Worm (Caenorhabditis elegans) whole organism, young adult: ENCODE data around the gene srh-98.
"Not testable (repeated sequence)": the region's sequence is repeated elsewhere in the genome, so short reads cannot be mapped to it uniquely, and the experiment has no call there.

Source experiments
- C17E4.6 ChIP-seq: fragments of 200-800 bp; sonication (Bioruptor generic); IDR thresholded peaks from 2 replicates; pipeline ENCODE4 v1.3.6; 2022; ENCODE audit warnings: missing genetic modification reagents, missing genetic modification characterization, missing compliant biosample characterization
- dox-1 ChIP-seq: fragments of 200-800 bp; sonication (Bioruptor generic); IDR thresholded peaks from 2 replicates; pipeline ENCODE4 v1.3.6; 2022; ENCODE audit warnings: missing genetic modification reagents, missing genetic modification characterization, missing compliant biosample characterization
- nfya-1 ChIP-seq: sonication (generic microtip); optimal IDR thresholded peaks from 2 replicates; lab custom pipeline; 2017; ENCODE audit warnings: antibody characterized with exemption, missing compliant biosample characterization, missing genetic modification characterization, borderline replicate concordance; ENCODE audit not compliant: insufficient read depth
- pha-4 ChIP-seq: fragments of 150-350 bp; sonication (generic microtip); optimal IDR thresholded peaks from 2 replicates; lab custom pipeline; 2014; ENCODE audit warnings: missing biosample characterization, missing genetic modification reagents, missing genetic modification characterization
- unc-62 ChIP-seq: fragments of 150-350 bp; optimal IDR thresholded peaks from 2 replicates; lab custom pipeline; 2014; ENCODE audit warnings: missing biosample characterization, missing genetic modification reagents, missing genetic modification characterization

ce11 chrV:16273364-16273763 lies 37.8 kb upstream of the srh-98 start:
- TF ChIP-seq pha-4 (tag; lab: Kevin White, UChicago); C17E4.6 (GFP tag; lab: Robert Waterston, UW); nfya-1 (tag; lab: Kevin White, UChicago); unc-62; dox-1 (GFP tag; lab: Robert Waterston, UW): not testable (repeated sequence)
